Fruit fly (Drosophila melanogaster): ENCODE measurements around the gene Lrp4.

The Lrp4 gene

dm6 chrX:15891606-15892345 is 18.9 kb upstream of the Lrp4 start, which contains the start of gene shi (continued):
- TF ChIP-seq Atf6 (GFP tag; IDR thresholded peaks at IDR 0.05): no peak
- TF ChIP-seq HLHmδ (GFP tag; optimal IDR thresholded peaks at IDR 0.05): no peak
- peak; percentile 89 for TF ChIP-seq Med (GFP tag)
- no peak for TF ChIP-seq lbe (GFP tag; optimal IDR thresholded peaks at IDR 0.05)
- no peak for TF ChIP-seq Hr3 (GFP tag; optimal IDR thresholded peaks at IDR 0.05)
- TF ChIP-seq al (GFP tag; IDR thresholded peaks at IDR 0.05): 0 out of 2 replicates have a peak, but pooled peaks have one; percentile 20
- TF ChIP-seq Myb (GFP tag; optimal IDR thresholded peaks at IDR 0.05): peak; percentile 55
- TF ChIP-seq CG16813 (GFP tag; IDR thresholded peaks at IDR 0.05; ENCODE audit: partially characterized antibody): peak; percentile 98
- no peak for TF ChIP-seq rib (GFP tag; IDR thresholded peaks at IDR 0.05)
- peak; percentile 9 for TF ChIP-seq Fer3 (tag; optimal IDR thresholded peaks at IDR 0.05)
- no peak for TF ChIP-seq vfl (GFP tag; optimal IDR thresholded peaks at IDR 0.05)
- no peak for TF ChIP-seq CG3065 (GFP tag; optimal IDR thresholded peaks at IDR 0.05)
- TF ChIP-seq Max (GFP tag; optimal IDR thresholded peaks at IDR 0.05): no peak
- TF ChIP-seq CG17568 (GFP tag; optimal IDR thresholded peaks at IDR 0.05): no peak
- TF ChIP-seq Atf-2 (GFP tag; optimal IDR thresholded peaks at IDR 0.05): no peak
- TF ChIP-seq Doc2 (GFP tag; IDR thresholded peaks at IDR 0.05): no peak
- peak; percentile 98 for TF ChIP-seq CG7963 (GFP tag; IDR thresholded peaks at IDR 0.05; ENCODE audit: partially characterized antibody)
- TF ChIP-seq Xrp1 (GFP tag; IDR thresholded peaks at IDR 0.05): no peak
- TF ChIP-seq CG2129 (GFP tag; IDR thresholded peaks at IDR 0.05; ENCODE audit: partially characterized antibody): peak; percentile 83
- no peak for TF ChIP-seq Adf1 (GFP tag; IDR thresholded peaks at IDR 0.05)
- peak; percentile 94 for TF ChIP-seq pzg (GFP tag; optimal IDR thresholded peaks at IDR 0.05)
- TF ChIP-seq CG7987 (GFP tag; optimal IDR thresholded peaks at IDR 0.05): no peak
- TF ChIP-seq pfk (GFP tag; optimal IDR thresholded peaks at IDR 0.05): peak; percentile 67
- TF ChIP-seq CG18262 (tag; optimal IDR thresholded peaks at IDR 0.05): no peak
- TF ChIP-seq ERR (GFP tag; optimal IDR thresholded peaks at IDR 0.05): no peak
- TF ChIP-seq CG15696 (tag; optimal IDR thresholded peaks at IDR 0.05): no peak
- TF ChIP-seq CG8478 (optimal IDR thresholded peaks at IDR 0.05): no peak
- no peak for TF ChIP-seq btn (GFP tag; optimal IDR thresholded peaks at IDR 0.05)
- TF ChIP-seq Bteb2 (GFP tag; optimal IDR thresholded peaks at IDR 0.05): no peak
- TF ChIP-seq Hsf (GFP tag; optimal IDR thresholded peaks at IDR 0.05): no peak
- no peak for TF ChIP-seq Deaf1 (tag; optimal IDR thresholded peaks at IDR 0.05)
- TF ChIP-seq E2f2 (GFP tag; IDR thresholded peaks at IDR 0.05): no peak; the same call in 1 of the 2 replicates
- TF ChIP-seq unpg (GFP tag; optimal IDR thresholded peaks at IDR 0.05): no peak
- TF ChIP-seq Jarid2 (GFP tag; optimal IDR thresholded peaks at IDR 0.05): peak; percentile 81
- TF ChIP-seq psq (GFP tag; optimal IDR thresholded peaks at IDR 0.05): no peak
- TF ChIP-seq otp (GFP tag; IDR thresholded peaks at IDR 0.05): no peak; the same call in 2 of the 3 replicates
- no peak for TF ChIP-seq gcm2 (GFP tag; optimal IDR thresholded peaks at IDR 0.05)
- TF ChIP-seq CG6654 (GFP tag; optimal IDR thresholded peaks at IDR 0.05): no peak
- TF ChIP-seq CG31224 (GFP tag; IDR thresholded peaks at IDR 0.05): no peak
- no peak for TF ChIP-seq CG5953 (GFP tag; IDR thresholded peaks at IDR 0.05)
- TF ChIP-seq sc (optimal IDR thresholded peaks at IDR 0.05): no peak
- no peak for TF ChIP-seq sc (GFP tag; optimal IDR thresholded peaks at IDR 0.05)
- TF ChIP-seq chif (GFP tag; optimal IDR thresholded peaks at IDR 0.05): no peak
- no peak for TF ChIP-seq CG12104 (GFP tag; optimal IDR thresholded peaks at IDR 0.05)
- TF ChIP-seq Neu2 (GFP tag; optimal IDR thresholded peaks at IDR 0.05; ENCODE audit: borderline replicate concordance): no peak
- TF ChIP-seq lmd (GFP tag; IDR thresholded peaks at IDR 0.05): no peak
- peak; percentile 97; the same call in 2 of the 3 replicates for TF ChIP-seq zen2 (GFP tag; IDR thresholded peaks at IDR 0.05; ENCODE audit: partially characterized antibody)
- no peak for TF ChIP-seq CG16863 (GFP tag; optimal IDR thresholded peaks at IDR 0.05)
- TF ChIP-seq CG9437 (GFP tag; optimal IDR thresholded peaks at IDR 0.05): no peak
- TF ChIP-seq ara (GFP tag; IDR thresholded peaks at IDR 0.05): no peak
- no peak for TF ChIP-seq CG7271 (tag; optimal IDR thresholded peaks at IDR 0.05)
